Fruit fly (Drosophila melanogaster): ENCODE data around the gene spdi.

spdi gene

DNA sequence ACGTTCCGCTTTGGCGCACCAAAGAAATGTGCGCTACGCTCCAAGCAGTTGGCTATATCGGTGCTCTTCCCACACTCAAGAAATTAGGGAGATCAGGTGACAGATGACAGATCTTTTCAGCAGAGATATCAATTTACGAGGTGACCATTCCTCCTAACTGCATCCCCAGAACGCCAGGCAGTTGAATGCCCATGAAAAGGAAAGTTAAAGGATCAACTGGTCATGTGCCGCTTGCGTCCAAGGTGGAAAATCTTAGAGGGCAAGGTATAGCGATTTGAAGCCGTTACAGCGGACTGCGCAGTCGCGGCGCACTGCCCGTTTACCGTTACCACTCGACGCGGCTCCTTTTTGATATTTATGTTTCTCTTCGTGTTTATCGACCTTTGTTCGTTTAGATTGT lies 1.4 kb downstream of the spdi start (continued):
- no peak for TF ChIP-seq pan (optimal IDR thresholded peaks at IDR 0.05)
- TF ChIP-seq pan (GFP tag; optimal IDR thresholded peaks at IDR 0.05 in 1 of 2, IDR thresholded peaks at IDR 0.05 in 1 of 2) = no peak
- peak; percentile 37 for TF ChIP-seq CG15269 (tag; optimal IDR thresholded peaks at IDR 0.05)
- no peak for TF ChIP-seq Sox102F (GFP tag; optimal IDR thresholded peaks at IDR 0.05)
- no peak for TF ChIP-seq BEAF-32 (GFP tag; optimal IDR thresholded peaks at IDR 0.05)
- TF ChIP-seq Dll (GFP tag; IDR thresholded peaks at IDR 0.05; ENCODE audit: partially characterized antibody) = no peak
- TF ChIP-seq pum (GFP tag; optimal IDR thresholded peaks at IDR 0.05) = no peak
- TF ChIP-seq ind (GFP tag; optimal IDR thresholded peaks at IDR 0.05) = peak; percentile 51
- no peak for TF ChIP-seq Atf-2 (GFP tag; optimal IDR thresholded peaks at IDR 0.05)
- TF ChIP-seq sens (GFP tag) = peak; percentile 72
- no peak for TF ChIP-seq Max (GFP tag; optimal IDR thresholded peaks at IDR 0.05)
- peak; percentile 33; the same call in 1 of the 2 replicates for TF ChIP-seq sisA (GFP tag; IDR thresholded peaks at IDR 0.05)
- no peak for TF ChIP-seq CG9609 (GFP tag; optimal IDR thresholded peaks at IDR 0.05)
- peak; percentile 29 for TF ChIP-seq her (GFP tag; optimal IDR thresholded peaks at IDR 0.05)
- peak; percentile 36 for TF ChIP-seq CG18262 (tag; optimal IDR thresholded peaks at IDR 0.05)
- TF ChIP-seq CG2875 (GFP tag; optimal IDR thresholded peaks at IDR 0.05) = no peak
- TF ChIP-seq cad (GFP tag; optimal IDR thresholded peaks at IDR 0.05) = no peak
- TF ChIP-seq esg (GFP tag; conservative IDR thresholded peaks at IDR 0.05) = 0 out of 2 replicates have a peak, but pooled peaks have one; percentile 30
- TF ChIP-seq CG31441 (GFP tag; IDR thresholded peaks at IDR 0.05) = no peak
- no peak for TF ChIP-seq CG8290 (GFP tag; optimal IDR thresholded peaks at IDR 0.05)
- TF ChIP-seq CG8290 (tag; optimal IDR thresholded peaks at IDR 0.05) = peak in 1 of 2 experiments; percentile 27
- TF ChIP-seq CG9727 (GFP tag; optimal IDR thresholded peaks at IDR 0.05) = peak; percentile 42
- TF ChIP-seq prd (optimal IDR thresholded peaks at IDR 0.05) = no peak
- no peak; the same call in 2 of the 3 replicates for TF ChIP-seq prd (GFP tag; IDR thresholded peaks at IDR 0.05)
- no peak for TF ChIP-seq CG17612 (GFP tag; IDR thresholded peaks at IDR 0.05)
- no peak for TF ChIP-seq CG31388 (GFP tag; optimal IDR thresholded peaks at IDR 0.05)
- TF ChIP-seq Ravus (GFP tag; IDR thresholded peaks at IDR 0.05) = no peak
- no peak for TF ChIP-seq Hey (tag; optimal IDR thresholded peaks at IDR 0.05)
- no peak for TF ChIP-seq cg (GFP tag; optimal IDR thresholded peaks at IDR 0.05)
- no peak for TF ChIP-seq CG14965 (GFP tag; optimal IDR thresholded peaks at IDR 0.05; ENCODE audit: borderline replicate concordance)
- TF ChIP-seq so (GFP tag; IDR thresholded peaks at IDR 0.05) = no peak
- no peak for TF ChIP-seq CG8281 (tag; optimal IDR thresholded peaks at IDR 0.05)
- peak in 1 of 2 experiments; percentile 29 for TF ChIP-seq Pdp1 (GFP tag; optimal IDR thresholded peaks at IDR 0.05)
- TF ChIP-seq Fer2 (tag; optimal IDR thresholded peaks at IDR 0.05) = no peak
- TF ChIP-seq CG4282 (GFP tag; optimal IDR thresholded peaks at IDR 0.05) = no peak
- no peak for TF ChIP-seq stwl (tag; optimal IDR thresholded peaks at IDR 0.05)
- no peak for TF ChIP-seq NK7.1 (GFP tag; optimal IDR thresholded peaks at IDR 0.05)
- no peak for TF ChIP-seq fd102C (GFP tag; optimal IDR thresholded peaks at IDR 0.05)
- TF ChIP-seq C15 (GFP tag; IDR thresholded peaks at IDR 0.05) = no peak
- TF ChIP-seq CG17912 (GFP tag; optimal IDR thresholded peaks at IDR 0.05) = no peak
- TF ChIP-seq Six4 (GFP tag; optimal IDR thresholded peaks at IDR 0.05) = peak; percentile 10
- no peak for TF ChIP-seq CG11247 (GFP tag; IDR thresholded peaks at IDR 0.05)
- TF ChIP-seq Hand (GFP tag; optimal IDR thresholded peaks at IDR 0.05) = no peak
- no peak for TF ChIP-seq CG3163 (GFP tag; optimal IDR thresholded peaks at IDR 0.05)
- TF ChIP-seq ase (GFP tag; IDR thresholded peaks at IDR 0.05) = no peak
- no peak for TF ChIP-seq inv (GFP tag; IDR thresholded peaks at IDR 0.05; ENCODE audit: partially characterized antibody)
- TF ChIP-seq CG1603 (tag; optimal IDR thresholded peaks at IDR 0.05) = peak; percentile 37
- no peak for TF ChIP-seq CG11093 (GFP tag; IDR thresholded peaks at IDR 0.05)
- TF ChIP-seq CG7556 (GFP tag; optimal IDR thresholded peaks at IDR 0.05) = peak; percentile 15
- TF ChIP-seq ato (GFP tag; IDR thresholded peaks at IDR 0.05; ENCODE audit: partially characterized antibody) = no peak
- TF ChIP-seq Dip3 (GFP tag; optimal IDR thresholded peaks at IDR 0.05) = peak; percentile 62
- TF ChIP-seq mam (GFP tag; optimal IDR thresholded peaks at IDR 0.05) = peak; percentile 39
